Fruit fly (Drosophila melanogaster) S2 (cell line): ENCODE measurements around the gene alpha-PheRS.

Experiments
- CG8478 ChIP-seq: fragments of >200 bp; optimal IDR thresholded peaks from 2 replicates; lab custom pipeline; 2018
- CTCF ChIP-seq, 2 experiments: fragments of >200 bp; optimal IDR thresholded peaks; 2 replicates each; lab custom pipeline; 2018

DNA sequence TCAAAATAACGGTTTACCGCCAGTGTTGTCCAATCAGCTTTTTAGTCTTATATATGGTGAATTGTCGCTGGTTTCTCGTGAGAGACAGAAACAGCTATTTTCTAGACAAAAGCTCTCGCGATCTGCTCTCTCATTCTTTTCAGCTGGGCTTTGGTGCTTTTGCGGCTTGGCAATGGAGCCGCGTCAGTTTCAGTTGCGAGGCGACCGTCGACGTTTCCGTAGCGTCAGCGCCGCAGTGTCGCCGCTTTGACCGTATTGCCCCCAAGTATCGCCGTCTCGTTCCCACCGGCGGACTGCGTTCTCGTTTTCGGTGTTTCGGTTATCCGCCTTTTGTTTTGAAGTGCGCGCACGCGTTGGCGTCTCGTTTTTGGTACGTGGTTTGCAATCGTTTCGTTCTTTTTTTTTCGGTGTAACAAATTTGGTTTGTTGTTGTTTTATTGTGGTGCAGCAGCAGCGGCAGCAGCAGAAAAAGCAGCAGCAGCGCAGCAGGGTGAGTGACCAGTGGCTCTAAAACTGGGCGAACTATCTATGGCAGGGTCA is 47.7 kb upstream of the alpha-PheRS start:
- TF ChIP-seq CG8478 (no peak), CTCF (optimal IDR thresholded peaks at IDR 0.05; lab: Kevin White, UChicago) (no peak)
